Worm (Caenorhabditis elegans) whole organism, L3 larva: ENCODE data around the gene his-71.
A peak's percentile ranks its signal among the peaks of the same experiment; 100 is the strongest.

Source experiments
- eor-1 ChIP-seq, 2 experiments: fragments of 150-350 bp; optimal IDR thresholded peaks; 2 replicates each; lab custom pipeline; 2014 to 2018; ENCODE audit warnings: missing biosample characterization in 2 of 2, missing genetic modification characterization in 2 of 2
- lin-39 ChIP-seq: fragments of 150-350 bp; optimal IDR thresholded peaks from 2 replicates; lab custom pipeline; 2018; ENCODE audit warnings: missing biosample characterization, missing genetic modification reagents, missing genetic modification characterization
- nhr-76 ChIP-seq: fragments of 150-350 bp; sonication (generic microtip); optimal IDR thresholded peaks from 5 replicates; lab custom pipeline; 2014; ENCODE audit warnings: missing biosample characterization, missing genetic modification characterization
- pha-4 ChIP-seq: fragments of 150-350 bp; optimal IDR thresholded peaks from 2 replicates; lab custom pipeline; 2014; ENCODE audit warnings: missing biosample characterization, missing genetic modification reagents, missing genetic modification characterization
- snpc-4 ChIP-seq: fragments of 150-350 bp; optimal IDR thresholded peaks from 2 replicates; lab custom pipeline; 2014; ENCODE audit warnings: missing biosample characterization, missing genetic modification characterization
- tbx-2 ChIP-seq: sonication (generic microtip); optimal IDR thresholded peaks from 2 replicates; lab custom pipeline; 2016; ENCODE audit warnings: mild to moderate bottlenecking, missing genetic modification characterization, missing compliant biosample characterization
- unc-39 ChIP-seq: sonication (generic microtip); optimal IDR thresholded peaks from 4 replicates; lab custom pipeline; 2017; ENCODE audit warnings: missing biosample characterization, missing genetic modification characterization
- unc-62 ChIP-seq: fragments of 150-350 bp; sonication (generic microtip); optimal IDR thresholded peaks from 4 replicates; lab custom pipeline; 2014; ENCODE audit warnings: missing biosample characterization, missing genetic modification reagents, missing genetic modification characterization

DNA sequence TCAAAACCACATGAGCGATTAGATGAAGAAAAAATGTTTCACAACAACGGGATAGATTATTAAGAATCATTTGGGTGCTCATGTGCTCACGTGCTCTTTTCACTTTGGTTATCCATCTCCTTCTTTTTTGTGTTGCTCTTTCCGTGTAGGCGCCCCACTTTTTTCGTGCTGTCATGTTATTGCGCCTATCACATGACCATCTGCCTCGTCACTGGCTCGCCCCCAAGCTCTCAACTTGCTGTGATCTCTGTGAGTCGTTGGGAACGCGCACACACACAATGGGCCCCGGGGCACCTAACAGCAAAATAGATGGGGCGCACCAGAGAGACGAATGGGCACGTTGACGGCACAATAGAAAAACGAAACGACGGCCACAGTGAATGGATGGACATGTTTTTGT is 39.7 kb upstream of the his-71 start:
- TF ChIP-seq unc-62 (GFP tag; lab: Kevin White, UChicago): peak; percentile 80
- no peak for TF ChIP-seq unc-39 (tag; lab: Kevin White, UChicago)
- TF ChIP-seq lin-39 (tag; lab: Kevin White, UChicago): peak; percentile 95
- peak; percentile 34 for TF ChIP-seq snpc-4 (tag; lab: Kevin White, UChicago)
- no peak for TF ChIP-seq eor-1 (tag; optimal IDR thresholded peaks at IDR 0.05; lab: Kevin White, UChicago)
- TF ChIP-seq pha-4 (tag; lab: Kevin White, UChicago): peak; percentile 55
- no peak for TF ChIP-seq nhr-76
- TF ChIP-seq tbx-2 (tag; lab: Kevin White, UChicago): peak; percentile 40
